Worm (Caenorhabditis elegans) whole organism, midembryonic: ENCODE results near the gene acn-1.

Experiments
- T22C8.4 ChIP-seq: fragments of 200-800 bp; sonication (Bioruptor generic); IDR thresholded peaks from 2 replicates; pipeline ENCODE4 v1.3.6; 2022; ENCODE audit warnings: missing genetic modification characterization, missing compliant biosample characterization
- cog-1 ChIP-seq: sonication (generic microtip); optimal IDR thresholded peaks from 2 replicates; lab custom pipeline; 2016; ENCODE audit warnings: missing genetic modification characterization, missing compliant biosample characterization
- flt-1 ChIP-seq: fragments of 200-800 bp; sonication (Bioruptor generic); IDR thresholded peaks from 2 replicates; pipeline ENCODE4 v1.3.6; 2022; ENCODE audit warnings: missing genetic modification characterization, missing compliant biosample characterization
- klf-2 ChIP-seq: fragments of 200-800 bp; sonication (Bioruptor generic); conservative IDR thresholded peaks from 2 replicates; pipeline ENCODE4 v1.3.6; 2022; ENCODE audit warnings: missing genetic modification reagents, missing genetic modification characterization, missing compliant biosample characterization
- ref-1 ChIP-seq: fragments of 200-800 bp; sonication (Bioruptor generic); conservative IDR thresholded peaks from 2 replicates; pipeline ENCODE4 v1.3.6; 2022; ENCODE audit warnings: missing genetic modification reagents, missing genetic modification characterization, missing compliant biosample characterization
- tab-1 ChIP-seq: fragments of 200-800 bp; sonication (Bioruptor generic); IDR thresholded peaks from 2 replicates; pipeline ENCODE4 v1.3.6; 2022; ENCODE audit warnings: missing genetic modification characterization, missing compliant biosample characterization
- ztf-23 ChIP-seq: fragments of 200-800 bp; sonication (Bioruptor generic); IDR thresholded peaks from 2 replicates; pipeline ENCODE4 v1.3.6; 2022; ENCODE audit warnings: missing genetic modification reagents, missing genetic modification characterization, missing compliant biosample characterization
- ztf-29 ChIP-seq: fragments of 200-800 bp; sonication (Bioruptor generic); IDR thresholded peaks from 2 replicates; pipeline ENCODE4 v1.3.6; 2022; ENCODE audit warnings: missing genetic modification reagents, missing genetic modification characterization, missing compliant biosample characterization

ce11 chrX:5073895-5074294 lies 23.0 kb downstream of the acn-1 start:
- no peak for TF ChIP-seq tab-1 (GFP tag; lab: Robert Waterston, UW)
- TF ChIP-seq ref-1 (GFP tag; lab: Robert Waterston, UW), result no peak
- no peak for TF ChIP-seq ztf-29 (GFP tag; lab: Robert Waterston, UW)
- TF ChIP-seq flt-1 (GFP tag; lab: Robert Waterston, UW), result no peak
- no peak for TF ChIP-seq T22C8.4 (GFP tag; lab: Robert Waterston, UW)
- no peak for TF ChIP-seq ztf-23 (GFP tag; lab: Robert Waterston, UW)
- TF ChIP-seq cog-1 (tag; lab: Kevin White, UChicago), result no peak
- no peak for TF ChIP-seq klf-2 (GFP tag; lab: Robert Waterston, UW)
